Fruit fly (Drosophila melanogaster) Kc167 (cell line): Measurements from ENCODE around the gene RIOK2.

ENCODE experiments used
- Myc ChIP-seq: fragments of >200 bp; optimal IDR thresholded peaks from 2 replicates; lab custom pipeline; 2017; ENCODE audit warnings: missing external identifiers
- Sin3A ChIP-seq: fragments of >200 bp; optimal IDR thresholded peaks from 2 replicates; lab custom pipeline; 2018; ENCODE audit warnings: missing external identifiers
- h ChIP-seq: fragments of >200 bp; optimal IDR thresholded peaks from 3 replicates; lab custom pipeline; 2018; ENCODE audit warnings: missing external identifiers
- insv ChIP-seq: fragments of >200 bp; optimal IDR thresholded peaks from 3 replicates; lab custom pipeline; 2018; ENCODE audit warnings: missing external identifiers
- psq ChIP-seq: fragments of >200 bp; optimal IDR thresholded peaks from 2 replicates; lab custom pipeline; 2017; ENCODE audit warnings: missing external identifiers
- ttk ChIP-seq: sonication (Bioruptor generic); optimal IDR thresholded peaks from 2 replicates; lab custom pipeline; 2017; ENCODE audit warnings: missing external identifiers

Gene RIOK2

DNA sequence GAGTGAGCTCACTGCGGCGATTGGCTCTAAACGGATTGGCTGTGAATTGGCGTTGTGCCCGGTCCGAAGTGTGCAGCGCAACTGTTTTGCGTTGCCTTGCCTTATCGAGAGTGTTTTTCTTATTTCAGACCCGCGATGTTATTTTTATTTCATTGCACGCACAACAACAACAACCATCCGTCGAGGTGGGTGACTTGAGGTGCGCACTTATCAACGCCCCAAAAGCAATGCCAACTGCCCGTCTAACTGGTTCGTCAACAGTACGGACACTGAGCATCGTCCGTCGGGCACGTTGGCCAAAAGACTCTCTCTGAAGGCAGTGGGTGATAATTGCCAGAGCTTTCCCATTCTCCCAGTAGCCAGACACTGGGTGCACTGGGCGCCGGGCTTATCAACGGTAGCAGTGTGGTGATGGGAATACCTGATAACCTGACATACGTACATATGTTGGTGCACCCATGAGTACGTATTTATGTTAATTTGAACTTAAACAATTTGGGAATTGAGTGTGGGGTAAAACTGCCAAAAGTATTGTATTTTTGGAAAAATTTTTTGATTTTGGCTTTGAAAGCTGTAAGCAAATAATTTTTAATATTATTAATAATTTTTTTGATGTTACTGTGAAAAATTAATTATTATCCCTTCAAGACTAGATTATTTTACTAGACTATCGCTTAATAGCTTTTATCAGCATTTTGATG is 29.8 kb downstream of the RIOK2 start, which contains the start of gene CG31102:
Gene CG31102, minus strand, starts transcription at position 275 of the 701 bp plus-strand sequence.
- TF ChIP-seq Sin3A (lab: Kevin White, UChicago) (no peak), psq (no peak), ttk (lab: Kevin White, UChicago) (no peak), Myc (lab: Kevin White, UChicago) (no peak), insv (no peak), h (lab: Kevin White, UChicago) (no peak)

DNA sequence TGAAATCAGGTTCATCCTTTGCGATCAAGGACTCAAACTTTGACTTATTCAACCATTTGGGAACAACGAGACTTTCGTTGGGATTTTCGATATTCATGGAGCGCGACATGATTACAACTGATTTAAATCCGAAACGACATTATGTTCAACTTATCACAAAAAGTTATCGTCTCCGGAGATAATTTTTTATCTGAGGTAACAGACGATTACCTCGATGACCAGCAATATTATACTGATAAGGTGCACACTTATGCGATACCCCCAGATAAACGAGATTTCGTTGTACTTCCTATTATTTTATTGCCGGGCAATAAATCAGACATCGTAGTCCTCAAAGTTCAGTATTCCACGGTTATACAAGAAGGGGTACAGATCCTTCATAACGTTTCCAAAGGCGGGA is 32.0 kb downstream of the RIOK2 start, which contains the start of gene CG31097:
Gene CG31097, minus strand, starts transcription at position 101 of the 400 bp plus-strand sequence.
- TF ChIP-seq Sin3A (lab: Kevin White, UChicago) (no peak), psq (no peak), h (lab: Kevin White, UChicago) (no peak), ttk (lab: Kevin White, UChicago) (no peak), insv (no peak), Myc (lab: Kevin White, UChicago) (no peak)

DNA sequence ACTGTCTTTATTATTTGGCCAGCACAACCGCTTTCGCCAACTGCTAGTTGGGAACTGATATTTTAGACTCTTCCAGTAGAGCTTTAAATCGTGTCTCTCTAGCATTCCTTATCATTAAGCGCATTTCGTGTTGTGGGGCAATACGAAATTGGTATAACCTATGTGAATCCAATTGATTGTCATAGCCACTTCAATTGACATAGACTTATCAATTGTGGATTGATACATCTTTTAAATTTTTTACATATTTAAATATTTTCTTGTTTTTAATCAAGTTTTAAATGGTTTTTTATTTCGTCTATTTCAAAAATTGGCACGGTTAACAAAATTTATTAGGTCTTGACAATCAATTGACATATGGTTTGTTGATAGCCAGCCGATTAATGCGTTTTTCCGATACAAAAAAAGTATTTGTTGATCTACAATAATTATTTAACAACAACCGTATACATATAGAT is 33.9 kb downstream of the RIOK2 start, which contains the start of gene CG31288:
Gene CG31288, minus strand, starts transcription at position 51 of the 458 bp plus-strand sequence.
- TF ChIP-seq Sin3A (lab: Kevin White, UChicago) = no peak
- no peak for TF ChIP-seq ttk (lab: Kevin White, UChicago)
- TF ChIP-seq h (lab: Kevin White, UChicago) = no peak
- no peak for TF ChIP-seq psq
- TF ChIP-seq Myc (lab: Kevin White, UChicago) = no peak
- no peak for TF ChIP-seq insv

DNA sequence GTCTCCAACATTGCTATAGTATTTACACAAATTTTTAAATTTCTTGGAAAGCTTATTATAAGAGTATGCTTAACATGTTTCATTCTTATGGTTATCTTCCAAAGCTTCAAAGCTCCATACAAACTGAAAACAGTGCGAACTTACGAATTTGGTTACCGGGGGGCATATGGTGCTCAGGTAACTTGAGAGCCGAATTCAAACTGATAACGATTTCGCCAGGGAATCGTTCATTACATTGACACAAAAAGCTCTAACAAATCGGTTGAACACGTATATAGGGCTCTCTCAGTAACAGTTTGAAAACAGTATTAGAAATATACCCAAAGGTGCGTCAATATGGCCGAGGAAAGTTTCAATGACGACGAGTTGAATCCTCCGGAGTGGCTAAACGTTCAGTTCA is 34.9 kb downstream of the RIOK2 start, which contains the start of gene CG13659:
Gene CG13659, plus strand, starts transcription at position 317 of the 400 bp plus-strand sequence.
- no peak for TF ChIP-seq h (lab: Kevin White, UChicago)

DNA sequence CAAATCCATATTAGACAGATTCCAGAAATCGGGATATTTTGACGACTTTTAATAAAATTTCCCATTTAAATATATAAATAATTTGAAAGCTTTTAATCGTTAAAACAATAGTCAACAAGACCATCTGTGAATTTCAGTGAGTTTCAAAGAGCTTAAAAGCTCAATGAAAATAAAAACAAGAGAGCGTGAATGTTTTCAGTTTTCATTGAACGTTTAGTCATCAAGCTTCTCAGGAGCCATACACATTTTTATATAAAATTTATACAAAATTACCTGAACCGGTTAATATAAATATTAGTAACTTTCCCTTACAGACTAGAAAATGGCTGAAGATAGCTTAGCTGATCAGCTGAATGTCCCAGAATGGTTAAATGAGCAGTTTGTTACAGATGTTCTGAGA is 36.6 kb downstream of the RIOK2 start, which contains the start of gene CG31370:
Gene CG31370, plus strand, starts transcription at position 226 of the 400 bp plus-strand sequence.
- no peak for TF ChIP-seq Myc (lab: Kevin White, UChicago)
- no peak for TF ChIP-seq Sin3A (lab: Kevin White, UChicago)
- TF ChIP-seq ttk (lab: Kevin White, UChicago) = no peak
- TF ChIP-seq psq = no peak
- TF ChIP-seq insv = no peak
- TF ChIP-seq h (lab: Kevin White, UChicago) = no peak

DNA sequence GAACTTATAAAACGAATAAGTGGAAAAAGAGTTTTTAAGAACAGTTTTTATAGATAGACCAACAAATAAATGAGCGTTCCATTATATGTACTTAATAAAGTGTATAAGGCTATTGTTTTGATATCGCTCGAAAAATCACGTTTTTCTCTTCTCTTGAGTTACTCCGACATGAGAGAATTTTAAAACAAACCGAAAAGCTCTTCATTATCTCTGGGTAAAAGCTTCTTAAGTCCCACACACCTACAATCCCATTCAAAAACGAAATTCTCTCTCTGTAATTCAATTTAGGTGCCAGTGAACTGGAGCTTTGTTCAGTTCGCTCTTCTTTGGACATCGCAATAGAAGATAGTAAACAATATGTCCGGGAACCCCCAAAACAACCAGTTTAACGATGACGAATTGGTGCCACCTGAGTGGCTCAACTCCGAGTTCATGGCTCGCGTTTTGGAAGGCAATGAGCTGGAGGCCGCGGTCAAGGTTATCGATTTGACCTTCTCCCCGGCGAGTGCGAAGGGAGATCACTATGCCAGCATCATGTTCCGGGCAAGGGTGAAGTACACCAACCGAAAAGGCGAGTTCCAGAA is 38.3 kb downstream of the RIOK2 start, which contains the start of gene CG31436:
Gene CG31436, plus strand, starts transcription at position 281 of the 584 bp plus-strand sequence.
- TF ChIP-seq h (lab: Kevin White, UChicago) (no peak), Sin3A (lab: Kevin White, UChicago) (no peak), Myc (lab: Kevin White, UChicago) (no peak), insv (no peak), psq (no peak), ttk (lab: Kevin White, UChicago) (no peak)

DNA sequence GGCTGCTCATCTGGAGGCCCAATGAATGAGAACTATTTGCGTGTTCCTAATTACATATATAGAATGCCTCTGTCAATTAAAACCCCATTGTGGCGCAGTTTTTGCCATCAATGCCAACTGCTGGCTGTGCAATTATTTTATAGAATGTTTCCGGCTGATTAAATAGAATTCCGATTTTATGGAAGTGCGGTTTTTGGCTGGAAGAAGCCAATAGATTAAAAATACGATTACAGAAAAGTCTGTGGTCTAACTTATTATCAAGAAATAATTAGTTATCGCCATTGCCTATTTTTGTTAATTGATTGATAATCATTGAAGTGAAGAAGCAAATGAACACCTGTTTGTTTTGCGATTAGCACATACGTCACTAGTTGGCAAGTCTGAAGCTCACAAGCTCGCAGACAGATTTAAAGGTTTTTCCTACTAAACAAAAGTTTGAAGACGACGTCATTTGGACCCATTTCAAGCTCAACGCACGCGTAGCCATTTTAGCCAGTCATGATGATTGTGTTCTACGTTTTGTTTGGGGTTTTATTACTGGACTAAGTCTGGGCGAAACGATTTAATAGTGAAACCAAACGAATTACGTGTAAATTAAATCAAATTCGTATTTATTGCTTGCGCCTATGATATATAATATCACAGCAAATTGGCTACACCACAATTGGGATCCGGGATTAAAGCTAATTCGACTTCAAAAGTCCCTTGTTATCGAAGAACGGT is 40.3 kb downstream of the RIOK2 start:
- TF ChIP-seq psq (no peak), ttk (lab: Kevin White, UChicago) (no peak), insv (no peak), Myc (lab: Kevin White, UChicago) (no peak), h (lab: Kevin White, UChicago) (no peak), Sin3A (lab: Kevin White, UChicago) (no peak)

DNA sequence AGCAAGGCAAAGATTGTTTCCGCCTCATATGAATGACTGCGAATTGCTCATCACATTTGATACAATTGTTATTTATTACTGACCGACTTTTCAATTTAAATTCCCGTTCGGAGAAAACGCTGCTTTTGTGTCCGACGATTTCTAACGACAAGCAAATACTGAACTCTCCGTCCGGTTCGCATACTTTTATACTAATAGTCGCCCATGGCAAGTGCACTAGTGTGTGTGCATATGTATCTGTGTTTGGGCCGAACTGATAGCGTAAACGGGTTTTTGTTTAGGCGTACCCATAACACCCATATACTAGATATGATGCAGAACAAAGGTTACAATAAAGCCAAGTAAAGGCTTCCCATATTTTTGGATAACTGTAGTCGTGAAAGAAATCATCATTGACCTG is 42.6 kb downstream of the RIOK2 start, which contains the start of gene CG10550:
Gene CG10550, minus strand, starts transcription at position 164 of the 400 bp plus-strand sequence.
- TF ChIP-seq h (lab: Kevin White, UChicago) = no peak
- no peak for TF ChIP-seq Sin3A (lab: Kevin White, UChicago)
- TF ChIP-seq psq = no peak
- no peak for TF ChIP-seq insv
- no peak for TF ChIP-seq ttk (lab: Kevin White, UChicago)
- TF ChIP-seq Myc (lab: Kevin White, UChicago) = no peak

DNA sequence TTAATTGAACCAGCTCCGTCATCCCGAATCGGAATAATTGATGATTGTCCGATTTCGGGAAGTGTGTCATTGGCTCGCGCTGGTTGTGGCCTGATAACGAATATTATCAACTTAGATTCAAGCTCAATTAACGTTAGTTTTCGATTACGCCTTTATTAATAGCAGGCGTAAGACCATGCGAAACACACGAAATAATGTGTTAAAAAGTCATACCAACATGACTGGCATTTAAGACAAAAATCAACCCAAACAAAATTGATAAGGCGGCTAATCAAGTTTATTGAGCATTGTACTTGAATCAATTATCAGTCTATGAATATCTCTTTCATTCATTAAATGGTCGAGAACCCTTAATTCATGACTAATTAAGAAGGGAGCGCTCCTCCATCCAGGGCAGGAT is 43.5 kb downstream of the RIOK2 start:
- TF ChIP-seq ttk (lab: Kevin White, UChicago) (no peak), Sin3A (lab: Kevin White, UChicago) (no peak), insv (no peak), h (lab: Kevin White, UChicago) (no peak), Myc (lab: Kevin White, UChicago) (no peak), psq (no peak)

DNA sequence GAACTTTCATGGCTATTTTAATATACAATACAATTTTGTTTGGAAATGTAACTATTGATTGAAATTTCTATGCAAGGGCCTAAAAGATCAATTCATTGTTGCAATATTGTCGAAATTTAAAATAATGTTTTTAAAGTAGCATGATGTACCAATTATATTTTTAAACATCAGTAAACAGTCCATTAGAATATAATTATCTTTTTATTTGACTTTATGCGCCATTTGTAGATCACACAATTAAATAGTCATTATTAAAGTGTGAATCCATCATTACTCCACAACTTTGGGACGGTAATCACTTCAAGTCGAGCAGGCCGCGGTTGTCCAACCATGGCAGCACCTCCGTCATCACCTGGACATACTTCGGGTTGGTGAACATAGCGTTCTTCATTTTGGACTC is 45.2 kb downstream of the RIOK2 start, which contains the start of gene CG31099:
Gene CG31099, minus strand, starts transcription at position 101 of the 400 bp plus-strand sequence.
- TF ChIP-seq h (lab: Kevin White, UChicago) = no peak
- TF ChIP-seq psq = no peak
- TF ChIP-seq ttk (lab: Kevin White, UChicago) = no peak
- TF ChIP-seq Myc (lab: Kevin White, UChicago) = no peak

DNA sequence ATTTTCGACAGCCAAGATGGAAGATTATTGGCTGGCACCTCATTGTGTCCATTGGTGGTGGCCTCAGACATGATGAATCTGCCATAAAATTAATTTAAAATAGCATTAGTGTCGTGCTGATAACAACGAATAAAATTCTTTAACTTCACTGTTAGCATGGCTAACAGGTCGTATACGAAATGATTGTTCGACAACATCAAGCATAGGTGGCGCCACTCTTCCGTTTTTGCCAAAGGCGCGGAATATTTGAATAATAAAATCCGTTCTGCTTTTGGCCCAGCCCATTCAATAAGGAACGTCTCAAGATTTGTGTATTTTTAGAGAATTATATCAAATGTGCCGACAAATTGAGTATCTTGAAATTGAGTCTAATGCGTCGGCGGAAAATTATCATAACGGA is 46.9 kb downstream of the RIOK2 start:
- TF ChIP-seq Myc (lab: Kevin White, UChicago) = no peak
- TF ChIP-seq psq = no peak
- TF ChIP-seq ttk (lab: Kevin White, UChicago) = no peak
- TF ChIP-seq Sin3A (lab: Kevin White, UChicago) = no peak
- TF ChIP-seq h (lab: Kevin White, UChicago) = no peak
- TF ChIP-seq insv = no peak
